Fruit fly (Drosophila melanogaster) whole organism, embryonic: Measurements from ENCODE around the gene CG15529.

ENCODE experiments used
- Aef1 ChIP-seq: fragments of 200-800 bp; sonication (Bioruptor generic); IDR thresholded peaks from 3 replicates; pipeline ENCODE4 v1.3.6; 2022; ENCODE audit warnings: missing biosample characterization, missing genetic modification characterization
- BEAF-32 ChIP-seq: fragments of 200-800 bp; sonication (Bioruptor generic); optimal IDR thresholded peaks from 3 replicates; lab custom pipeline; 2017; ENCODE audit warnings: missing biosample characterization, missing genetic modification characterization, mild to moderate bottlenecking, moderate library complexity, missing genetic modification reagents
- BtbVII ChIP-seq: fragments of 200-800 bp; sonication (Bioruptor generic); optimal IDR thresholded peaks from 3 replicates; lab custom pipeline; 2017; ENCODE audit warnings: missing biosample characterization, mild to moderate bottlenecking, missing genetic modification characterization
- CG10147 ChIP-seq: fragments of 200-800 bp; sonication (Bioruptor generic); optimal IDR thresholded peaks from 2 replicates; lab custom pipeline; 2019; ENCODE audit warnings: missing biosample characterization, mild to moderate bottlenecking, missing genetic modification characterization, moderate library complexity
- CG1024 ChIP-seq: fragments of 200-800 bp; sonication (Bioruptor generic); IDR thresholded peaks from 2 replicates; pipeline ENCODE4 v1.3.6; 2022; ENCODE audit warnings: missing biosample characterization, missing genetic modification characterization
- CG11247 ChIP-seq: fragments of 200-800 bp; sonication (Bioruptor generic); IDR thresholded peaks from 2 replicates; pipeline ENCODE4 v1.3.6; 2022; ENCODE audit warnings: missing biosample characterization, missing genetic modification characterization
- CG11695 ChIP-seq: fragments of 200-800 bp; sonication (Bioruptor generic); IDR thresholded peaks from 3 replicates; pipeline ENCODE4 v1.3.6; 2022; ENCODE audit warnings: missing biosample characterization, missing genetic modification characterization
- CG1233 ChIP-seq: fragments of 200-800 bp; sonication (Bioruptor generic); optimal IDR thresholded peaks from 4 replicates; lab custom pipeline; 2018; ENCODE audit warnings: missing biosample characterization, mild to moderate bottlenecking, missing genetic modification characterization
- CG12769 ChIP-seq: fragments of 200-800 bp; sonication (Bioruptor generic); optimal IDR thresholded peaks from 2 replicates; lab custom pipeline; 2019; ENCODE audit warnings: missing biosample characterization, mild to moderate bottlenecking, missing genetic modification characterization, moderate library complexity
- CG14710 ChIP-seq: fragments of 200-800 bp; sonication (Bioruptor generic); optimal IDR thresholded peaks from 3 replicates; lab custom pipeline; 2019; ENCODE audit warnings: missing biosample characterization, mild to moderate bottlenecking, missing genetic modification characterization, moderate library complexity
- CG15073 ChIP-seq: fragments of 200-800 bp; sonication (Bioruptor generic); optimal IDR thresholded peaks from 2 replicates; lab custom pipeline; 2016; ENCODE audit warnings: missing biosample characterization, missing genetic modification characterization
- CG1647 ChIP-seq: fragments of 200-800 bp; sonication (Bioruptor generic); optimal IDR thresholded peaks from 3 replicates; lab custom pipeline; 2016; ENCODE audit warnings: missing biosample characterization, missing genetic modification characterization
- CG16815 ChIP-seq: fragments of 200-800 bp; sonication (Bioruptor generic); optimal IDR thresholded peaks from 3 replicates; lab custom pipeline; 2017; ENCODE audit warnings: missing biosample characterization, mild to moderate bottlenecking, missing genetic modification characterization
- CG16863 ChIP-seq: fragments of 200-800 bp; sonication (Bioruptor generic); optimal IDR thresholded peaks from 3 replicates; lab custom pipeline; 2016; ENCODE audit warnings: missing biosample characterization, missing genetic modification characterization
- CG17912 ChIP-seq: fragments of 200-800 bp; sonication (Bioruptor generic); optimal IDR thresholded peaks from 2 replicates; lab custom pipeline; 2018; ENCODE audit warnings: missing biosample characterization, mild to moderate bottlenecking, missing genetic modification characterization
- CG2202 ChIP-seq: fragments of 200-800 bp; sonication (Bioruptor generic); optimal IDR thresholded peaks from 2 replicates; lab custom pipeline; 2018; ENCODE audit warnings: missing biosample characterization, mild to moderate bottlenecking, missing genetic modification characterization
- CG31365 ChIP-seq: fragments of 200-800 bp; sonication (Bioruptor generic); optimal IDR thresholded peaks from 2 replicates; lab custom pipeline; 2018; ENCODE audit warnings: missing biosample characterization, mild to moderate bottlenecking, missing genetic modification characterization
- CG32767 ChIP-seq: fragments of 200-800 bp; sonication (Bioruptor generic); IDR thresholded peaks from 2 replicates; pipeline ENCODE4 v1.3.6; 2022; ENCODE audit warnings: missing biosample characterization, missing genetic modification characterization
- CG34224 ChIP-seq: fragments of 200-800 bp; sonication (Bioruptor generic); IDR thresholded peaks from 3 replicates; pipeline ENCODE4 v1.3.6; 2022; ENCODE audit warnings: missing biosample characterization, missing genetic modification characterization; ENCODE audit not compliant: partially characterized antibody
- CG6254 ChIP-seq: fragments of 200-800 bp; sonication (Bioruptor generic); optimal IDR thresholded peaks from 3 replicates; lab custom pipeline; 2017; ENCODE audit warnings: mild to moderate bottlenecking, missing biosample characterization, missing genetic modification reagents, missing genetic modification characterization
- CG7839 ChIP-seq: fragments of 200-800 bp; sonication (Bioruptor generic); optimal IDR thresholded peaks from 3 replicates; lab custom pipeline; 2018; ENCODE audit warnings: missing biosample characterization, mild to moderate bottlenecking, missing genetic modification characterization, moderate library complexity
- CG7963 ChIP-seq: fragments of 200-800 bp; sonication (Bioruptor generic); IDR thresholded peaks from 3 replicates; pipeline ENCODE4 v1.3.6; 2022; ENCODE audit warnings: missing biosample characterization, missing genetic modification characterization; ENCODE audit not compliant: partially characterized antibody
- CG7987 ChIP-seq: fragments of 200-800 bp; sonication (Bioruptor generic); optimal IDR thresholded peaks from 2 replicates; lab custom pipeline; 2018; ENCODE audit warnings: missing biosample characterization, mild to moderate bottlenecking, missing genetic modification characterization, moderate library complexity
- CG9797 ChIP-seq: fragments of 200-800 bp; sonication (Bioruptor generic); optimal IDR thresholded peaks from 3 replicates; lab custom pipeline; 2018; ENCODE audit warnings: missing biosample characterization, mild to moderate bottlenecking, missing genetic modification characterization
- CkIIα-i1 ChIP-seq: fragments of 200-800 bp; sonication (Bioruptor generic); IDR thresholded peaks from 2 replicates; pipeline ENCODE4 v1.3.6; 2022; ENCODE audit warnings: missing biosample characterization, missing genetic modification characterization
- Dad ChIP-seq: fragments of 200-800 bp; sonication (Bioruptor generic); optimal IDR thresholded peaks from 3 replicates; lab custom pipeline; 2016; ENCODE audit warnings: missing biosample characterization, missing genetic modification characterization
- Doc2 ChIP-seq: fragments of 200-800 bp; sonication (Bioruptor generic); IDR thresholded peaks from 2 replicates; pipeline ENCODE4 v1.3.6; 2022; ENCODE audit warnings: missing biosample characterization, missing genetic modification characterization
- Gug ChIP-seq: fragments of 200-800 bp; sonication (Bioruptor generic); IDR thresholded peaks from 4 replicates; pipeline ENCODE4 v1.3.6; 2022; ENCODE audit warnings: missing biosample characterization, missing genetic modification characterization
- Hey ChIP-seq: fragments of 200-800 bp; sonication (Bioruptor generic); optimal IDR thresholded peaks from 3 replicates; lab custom pipeline; 2018; ENCODE audit warnings: missing biosample characterization, mild to moderate bottlenecking, missing genetic modification characterization
- NC2α ChIP-seq: fragments of 200-800 bp; sonication (Bioruptor generic); optimal IDR thresholded peaks from 2 replicates; lab custom pipeline; 2016; ENCODE audit warnings: missing biosample characterization, missing genetic modification characterization
- Neu2 ChIP-seq: fragments of 200-800 bp; sonication (Bioruptor generic); optimal IDR thresholded peaks from 3 replicates; lab custom pipeline; 2016; ENCODE audit warnings: missing biosample characterization, missing genetic modification characterization, borderline replicate concordance
- Taf1 ChIP-seq: fragments of 200-800 bp; sonication (Bioruptor generic); IDR thresholded peaks from 2 replicates; pipeline ENCODE4 v1.3.6; 2022; ENCODE audit warnings: missing biosample characterization, missing genetic modification characterization
- Usf ChIP-seq: fragments of 200-800 bp; sonication (Bioruptor generic); optimal IDR thresholded peaks from 2 replicates; lab custom pipeline; 2017; ENCODE audit warnings: missing genotype, missing biosample characterization, missing genetic modification characterization
- az2 ChIP-seq: fragments of 200-800 bp; sonication (Bioruptor generic); optimal IDR thresholded peaks from 3 replicates; lab custom pipeline; 2016; ENCODE audit warnings: missing biosample characterization, missing genetic modification characterization
- br ChIP-seq: fragments of >200 bp; optimal IDR thresholded peaks from 2 replicates; lab custom pipeline; 2017
- crc ChIP-seq: fragments of 200-800 bp; sonication (Bioruptor generic); optimal IDR thresholded peaks from 2 replicates; lab custom pipeline; 2016; ENCODE audit warnings: missing biosample characterization, missing genetic modification characterization
- croc ChIP-seq: fragments of 200-800 bp; sonication (Bioruptor generic); conservative IDR thresholded peaks from 3 replicates; pipeline ENCODE4 v1.3.6; 2022; ENCODE audit warnings: missing biosample characterization, missing genetic modification characterization
- gro ChIP-seq: fragments of 200-800 bp; sonication (Bioruptor generic); optimal IDR thresholded peaks from 2 replicates; lab custom pipeline; 2016; ENCODE audit warnings: missing biosample characterization, missing genetic modification characterization
- insv ChIP-seq, 2 experiments: fragments of 200-800 bp; sonication (Bioruptor generic); optimal IDR thresholded peaks; 3 replicates each; lab custom pipeline; 2016 to 2018; ENCODE audit warnings: missing biosample characterization in 2 of 2, missing genetic modification characterization in 2 of 2
- jing ChIP-seq: fragments of 200-800 bp; sonication (Bioruptor generic); optimal IDR thresholded peaks from 2 replicates; lab custom pipeline; 2018; ENCODE audit warnings: missing biosample characterization, mild to moderate bottlenecking, missing genetic modification characterization
- pum ChIP-seq: fragments of 200-800 bp; sonication (Bioruptor generic); optimal IDR thresholded peaks from 2 replicates; lab custom pipeline; 2016; ENCODE audit warnings: missing biosample characterization, missing genetic modification characterization
- pzg ChIP-seq: fragments of 200-800 bp; sonication (Bioruptor generic); optimal IDR thresholded peaks from 3 replicates; lab custom pipeline; 2018; ENCODE audit warnings: missing biosample characterization, mild to moderate bottlenecking, missing genetic modification characterization, moderate library complexity
- sd ChIP-seq: fragments of 200-800 bp; sonication (Bioruptor generic); optimal IDR thresholded peaks from 3 replicates; lab custom pipeline; 2018; ENCODE audit warnings: missing biosample characterization, mild to moderate bottlenecking, missing genetic modification characterization, moderate library complexity
- tio ChIP-seq: fragments of 200-800 bp; sonication (Bioruptor generic); optimal IDR thresholded peaks from 2 replicates; lab custom pipeline; 2017; ENCODE audit warnings: missing biosample characterization, missing genetic modification characterization, inconsistent platforms
- tup ChIP-seq: fragments of 200-800 bp; sonication (Bioruptor generic); optimal IDR thresholded peaks from 2 replicates; lab custom pipeline; 2016; ENCODE audit warnings: missing biosample characterization, mild to moderate bottlenecking, missing genetic modification characterization, moderate library complexity
- tx ChIP-seq: fragments of 200-800 bp; sonication (Bioruptor generic); optimal IDR thresholded peaks from 2 replicates; lab custom pipeline; 2016; ENCODE audit warnings: missing biosample characterization, missing genetic modification characterization
- unc-4 ChIP-seq: fragments of 200-800 bp; sonication (Bioruptor generic); IDR thresholded peaks from 2 replicates; pipeline ENCODE4 v1.3.6; 2022; ENCODE audit warnings: missing biosample characterization, missing genetic modification characterization; ENCODE audit not compliant: partially characterized antibody
- unpg ChIP-seq: fragments of 200-800 bp; sonication (Bioruptor generic); optimal IDR thresholded peaks from 3 replicates; lab custom pipeline; 2018; ENCODE audit warnings: missing biosample characterization, mild to moderate bottlenecking, missing genetic modification characterization, moderate library complexity
- vvl ChIP-seq: fragments of 200-800 bp; sonication (Bioruptor generic); IDR thresholded peaks from 2 replicates; pipeline ENCODE4 v1.3.6; 2022; ENCODE audit warnings: missing biosample characterization, missing genetic modification characterization
- wor ChIP-seq: fragments of 200-800 bp; sonication (Bioruptor generic); IDR thresholded peaks from 2 replicates; pipeline ENCODE4 v1.3.6; 2022; ENCODE audit warnings: missing biosample characterization, missing genetic modification characterization
- zfh1 ChIP-seq: fragments of 200-800 bp; sonication (Bioruptor generic); IDR thresholded peaks from 3 replicates; pipeline ENCODE4 v1.3.6; 2022; ENCODE audit warnings: missing biosample characterization, missing genetic modification characterization

CG15529 gene

dm6 chr3R:30195606-30196049 lies 43.8 kb downstream of the CG15529 start (continued):
- TF ChIP-seq crc (GFP tag; lab: Kevin White, UChicago) (no peak), vvl (GFP tag; lab: Robert Waterston, UW) (peak; percentile 75), CG14710 (tag; lab: Kevin White, UChicago) (no peak), tup (no peak), BtbVII (GFP tag; lab: Kevin White, UChicago) (no peak), CG9797 (GFP tag; lab: Kevin White, UChicago) (no peak), tx (GFP tag; lab: Kevin White, UChicago) (no peak), Usf (GFP tag; lab: Kevin White, UChicago) (peak; percentile 8), unc-4 (GFP tag; lab: Robert Waterston, UW) (no peak), CG15073 (no peak), CG7987 (GFP tag; lab: Kevin White, UChicago) (peak; percentile 36), sd (peak; percentile 5), CG7963 (no peak), tio (GFP tag; lab: Kevin White, UChicago) (no peak), Taf1 (GFP tag; lab: Robert Waterston, UW) (peak; percentile 21; the same call in 1 of the 2 replicates), Dad (GFP tag; lab: Kevin White, UChicago) (no peak), CG17912 (no peak), CG34224 (GFP tag; lab: Robert Waterston, UW) (no peak), Hey (tag; lab: Kevin White, UChicago) (peak; percentile 99), wor (no peak), CG31365 (tag; lab: Kevin White, UChicago) (peak; percentile 58), NC2α (GFP tag; lab: Kevin White, UChicago) (no peak), CG2202 (tag; lab: Kevin White, UChicago) (no peak), pum (no peak), Neu2 (GFP tag; lab: Kevin White, UChicago) (no peak), br (no peak), Doc2 (GFP tag; lab: Robert Waterston, UW) (no peak; the same call in 1 of the 2 replicates), CG16863 (no peak), az2 (GFP tag; lab: Kevin White, UChicago) (no peak), pzg (peak; percentile 47), Aef1 (GFP tag; lab: Robert Waterston, UW) (no peak), BEAF-32 (GFP tag; lab: Kevin White, UChicago) (no peak), gro (GFP tag; lab: Kevin White, UChicago) (no peak), CG11695 (GFP tag; lab: Robert Waterston, UW) (peak; percentile 59; the same call in 1 of the 3 replicates), insv (GFP tag; optimal IDR thresholded peaks at IDR 0.05; lab: Kevin White, UChicago) (no peak), CG7839 (tag; lab: Kevin White, UChicago) (peak; percentile 35), CG16815 (no peak), CG10147 (GFP tag; lab: Kevin White, UChicago) (peak; percentile 41), zfh1 (GFP tag; lab: Robert Waterston, UW) (peak; percentile 49; the same call in 1 of the 3 replicates), CG11247 (GFP tag; lab: Robert Waterston, UW) (peak; percentile 54; the same call in 1 of the 2 replicates), CG6254 (GFP tag; lab: Kevin White, UChicago) (no peak), CG1024 (GFP tag; lab: Robert Waterston, UW) (no peak), CG12769 (tag; lab: Kevin White, UChicago) (peak; percentile 65), CG32767 (GFP tag; lab: Robert Waterston, UW) (no peak), Gug (peak; percentile 59; the same call in 2 of the 4 replicates), CkIIα-i1 (no peak), CG1233 (GFP tag; lab: Kevin White, UChicago) (no peak), jing (GFP tag; lab: Kevin White, UChicago) (no peak), CG1647 (GFP tag; lab: Kevin White, UChicago) (no peak), croc (no peak), unpg (GFP tag; lab: Kevin White, UChicago) (no peak)
